Fruit fly (Drosophila melanogaster) whole organism, embryonic: Measurements from ENCODE around the gene CG4949.

Source experiments
- B-H1 ChIP-seq: fragments of 200-800 bp; sonication (Bioruptor generic); IDR thresholded peaks from 3 replicates; pipeline ENCODE4 v1.3.6; 2022; ENCODE audit warnings: missing biosample characterization, missing genetic modification characterization
- Blimp-1 ChIP-seq: fragments of 200-800 bp; sonication (Bioruptor generic); optimal IDR thresholded peaks from 3 replicates; lab custom pipeline; 2018; ENCODE audit warnings: missing biosample characterization, missing genetic modification characterization, mild to moderate bottlenecking, moderate library complexity, missing genetic modification reagents
- CG1024 ChIP-seq: fragments of 200-800 bp; sonication (Bioruptor generic); IDR thresholded peaks from 2 replicates; pipeline ENCODE4 v1.3.6; 2022; ENCODE audit warnings: missing biosample characterization, missing genetic modification characterization
- CG10267 ChIP-seq: fragments of 200-800 bp; sonication (Bioruptor generic); optimal IDR thresholded peaks from 2 replicates; lab custom pipeline; 2018; ENCODE audit warnings: missing biosample characterization, mild to moderate bottlenecking, missing genetic modification characterization, moderate library complexity
- CG11560 ChIP-seq: fragments of 200-800 bp; sonication (Bioruptor generic); IDR thresholded peaks from 3 replicates; pipeline ENCODE4 v1.3.6; 2022; ENCODE audit warnings: missing biosample characterization, missing genetic modification characterization
- CG15073 ChIP-seq: fragments of 200-800 bp; sonication (Bioruptor generic); optimal IDR thresholded peaks from 2 replicates; lab custom pipeline; 2016; ENCODE audit warnings: missing biosample characterization, missing genetic modification characterization
- CG17359 ChIP-seq: fragments of 200-800 bp; sonication (Bioruptor generic); optimal IDR thresholded peaks from 3 replicates; lab custom pipeline; 2018; ENCODE audit warnings: missing biosample characterization, mild to moderate bottlenecking, missing genetic modification characterization, moderate library complexity
- CG17361 ChIP-seq: fragments of 200-800 bp; sonication (Bioruptor generic); IDR thresholded peaks from 3 replicates; pipeline ENCODE4 v1.3.6; 2022; ENCODE audit warnings: missing biosample characterization, missing genetic modification characterization
- CG34224 ChIP-seq: fragments of 200-800 bp; sonication (Bioruptor generic); IDR thresholded peaks from 3 replicates; pipeline ENCODE4 v1.3.6; 2022; ENCODE audit warnings: missing biosample characterization, missing genetic modification characterization; ENCODE audit not compliant: partially characterized antibody
- CG3838 ChIP-seq: fragments of 200-800 bp; sonication (Bioruptor generic); optimal IDR thresholded peaks from 3 replicates; lab custom pipeline; 2016; ENCODE audit warnings: missing biosample characterization, missing genetic modification characterization
- CG7372 ChIP-seq: fragments of 200-800 bp; sonication (Bioruptor generic); IDR thresholded peaks from 2 replicates; pipeline ENCODE4 v1.3.6; 2022; ENCODE audit warnings: missing biosample characterization, missing genetic modification characterization
- CG8281 ChIP-seq: fragments of 200-800 bp; sonication (Bioruptor generic); optimal IDR thresholded peaks from 2 replicates; lab custom pipeline; 2018; ENCODE audit warnings: missing biosample characterization, mild to moderate bottlenecking, missing genetic modification characterization, moderate library complexity
- CG8290 ChIP-seq, 3 experiments: fragments of 200-800 bp; sonication (Bioruptor generic); optimal IDR thresholded peaks; 2 replicates each; lab custom pipeline; 2016 to 2019; ENCODE audit warnings: missing biosample characterization in 3 of 3, missing genetic modification characterization in 3 of 3, mild to moderate bottlenecking in 2 of 3, moderate library complexity in 1 of 3
- CG8765 ChIP-seq: fragments of 200-800 bp; sonication (Bioruptor generic); IDR thresholded peaks from 2 replicates; pipeline ENCODE4 v1.3.6; 2022; ENCODE audit warnings: missing biosample characterization, missing genetic modification characterization
- CG9437 ChIP-seq: fragments of 200-800 bp; sonication (Bioruptor generic); optimal IDR thresholded peaks from 2 replicates; lab custom pipeline; 2018; ENCODE audit warnings: missing biosample characterization, mild to moderate bottlenecking, missing genetic modification characterization
- Dip3 ChIP-seq: fragments of 200-800 bp; sonication (Bioruptor generic); optimal IDR thresholded peaks from 3 replicates; lab custom pipeline; 2016; ENCODE audit warnings: missing biosample characterization, missing genetic modification characterization
- Doc3 ChIP-seq: fragments of 200-800 bp; sonication (Bioruptor generic); IDR thresholded peaks from 3 replicates; pipeline ENCODE4 v1.3.6; 2022; ENCODE audit warnings: missing biosample characterization, missing genetic modification characterization; ENCODE audit not compliant: partially characterized antibody
- ERR ChIP-seq: fragments of 200-800 bp; sonication (Bioruptor generic); optimal IDR thresholded peaks from 2 replicates; lab custom pipeline; 2016; ENCODE audit warnings: missing biosample characterization, missing genetic modification characterization
- Ets65A ChIP-seq: fragments of 200-800 bp; sonication (Bioruptor generic); peaks from one replicate; lab custom pipeline; 2016; ENCODE audit warnings: missing biosample characterization, missing genetic modification characterization
- Fer3 ChIP-seq: fragments of 200-800 bp; sonication (Bioruptor generic); optimal IDR thresholded peaks from 2 replicates; lab custom pipeline; 2018; ENCODE audit warnings: missing biosample characterization, mild to moderate bottlenecking, missing genetic modification characterization, moderate library complexity
- HLHmδ ChIP-seq: fragments of 200-800 bp; sonication (Bioruptor generic); optimal IDR thresholded peaks from 2 replicates; lab custom pipeline; 2018; ENCODE audit warnings: missing biosample characterization, mild to moderate bottlenecking, missing genetic modification characterization, moderate library complexity
- Hmr ChIP-seq: fragments of 200-800 bp; sonication (Bioruptor generic); optimal IDR thresholded peaks from 3 replicates; lab custom pipeline; 2017; ENCODE audit warnings: mild to moderate bottlenecking, missing biosample characterization, missing genetic modification reagents, missing genetic modification characterization
- Kr ChIP-seq: fragments of 200-800 bp; sonication (Bioruptor generic); optimal IDR thresholded peaks from 2 replicates; lab custom pipeline; 2017; ENCODE audit warnings: missing biosample characterization, mild to moderate bottlenecking, missing genetic modification characterization
- Nf-YA ChIP-seq: fragments of 200-800 bp; sonication (Bioruptor generic); IDR thresholded peaks from 2 replicates; pipeline ENCODE4 v1.3.6; 2022; ENCODE audit warnings: missing biosample characterization, missing genetic modification characterization
- Stat92E ChIP-seq, 3 experiments: fragments of >200 bp in 2 of 3; fragments of 200-800 bp in 1 of 3; sonication (Bioruptor generic) in 1 of 3; optimal IDR thresholded peaks; 2 replicates each; lab custom pipeline; 2017 to 2019; ENCODE audit warnings: missing biosample characterization in 3 of 3, missing genetic modification characterization in 3 of 3, mild to moderate bottlenecking in 1 of 3, moderate library complexity in 1 of 3
- Trl ChIP-seq, 3 experiments: fragments of >200 bp in 2 of 3; fragments of 200-800 bp in 1 of 3; sonication (Bioruptor generic) in 1 of 3; optimal IDR thresholded peaks; 2 replicates in 1 of 3; 3 replicates in 2 of 3; lab custom pipeline; 2016 to 2017; ENCODE audit warnings: missing biosample characterization in 1 of 3, missing genetic modification characterization in 1 of 3
- Xbp1 ChIP-seq: fragments of 200-800 bp; sonication (Bioruptor generic); optimal IDR thresholded peaks from 3 replicates; lab custom pipeline; 2016; ENCODE audit warnings: missing biosample characterization, mild to moderate bottlenecking, missing genetic modification characterization
- Xrp1 ChIP-seq: fragments of 200-800 bp; sonication (Bioruptor generic); IDR thresholded peaks from 2 replicates; pipeline ENCODE4 v1.3.6; 2022; ENCODE audit warnings: missing biosample characterization, missing genetic modification characterization
- ap ChIP-seq: fragments of 200-800 bp; sonication (Bioruptor generic); IDR thresholded peaks from 2 replicates; pipeline ENCODE4 v1.3.6; 2022; ENCODE audit warnings: missing biosample characterization, missing genetic modification characterization
- btn ChIP-seq: fragments of 200-800 bp; sonication (Bioruptor generic); optimal IDR thresholded peaks from 2 replicates; lab custom pipeline; 2016; ENCODE audit warnings: missing biosample characterization, missing genetic modification characterization
- crc ChIP-seq: fragments of 200-800 bp; sonication (Bioruptor generic); optimal IDR thresholded peaks from 2 replicates; lab custom pipeline; 2016; ENCODE audit warnings: missing biosample characterization, missing genetic modification characterization
- da ChIP-seq: fragments of 200-800 bp; sonication (Bioruptor generic); optimal IDR thresholded peaks from 2 replicates; lab custom pipeline; 2016; ENCODE audit warnings: missing biosample characterization, missing genetic modification characterization
- dimm ChIP-seq: fragments of 200-800 bp; sonication (Bioruptor generic); IDR thresholded peaks from 2 replicates; pipeline ENCODE4 v1.3.6; 2022; ENCODE audit warnings: missing biosample characterization, missing genetic modification characterization
- fd102C ChIP-seq: fragments of 200-800 bp; sonication (Bioruptor generic); optimal IDR thresholded peaks from 2 replicates; lab custom pipeline; 2018; ENCODE audit warnings: missing biosample characterization, mild to moderate bottlenecking, missing genetic modification characterization, moderate library complexity
- gro ChIP-seq: fragments of 200-800 bp; sonication (Bioruptor generic); optimal IDR thresholded peaks from 2 replicates; lab custom pipeline; 2016; ENCODE audit warnings: missing biosample characterization, missing genetic modification characterization
- h ChIP-seq: fragments of >200 bp; optimal IDR thresholded peaks from 2 replicates; lab custom pipeline; 2017
- jing ChIP-seq: fragments of 200-800 bp; sonication (Bioruptor generic); optimal IDR thresholded peaks from 2 replicates; lab custom pipeline; 2018; ENCODE audit warnings: missing biosample characterization, mild to moderate bottlenecking, missing genetic modification characterization
- jumu ChIP-seq: fragments of 200-800 bp; sonication (Bioruptor generic); optimal IDR thresholded peaks from 3 replicates; lab custom pipeline; 2016; ENCODE audit warnings: missing biosample characterization, missing genetic modification characterization
- nmo ChIP-seq: fragments of 200-800 bp; sonication (Bioruptor generic); optimal IDR thresholded peaks from 2 replicates; lab custom pipeline; 2018; ENCODE audit warnings: missing biosample characterization, mild to moderate bottlenecking, missing genetic modification characterization, moderate library complexity
- nom ChIP-seq: fragments of 200-800 bp; sonication (Bioruptor generic); optimal IDR thresholded peaks from 2 replicates; lab custom pipeline; 2017; ENCODE audit warnings: missing biosample characterization, missing genetic modification characterization, mild to moderate bottlenecking, moderate library complexity, missing genetic modification reagents
- pan ChIP-seq, 4 experiments: fragments of >200 bp in 3 of 4; fragments of 200-800 bp in 1 of 4; sonication (Bioruptor generic) in 1 of 4; optimal IDR thresholded peaks in 3 of 4; IDR thresholded peaks in 1 of 4; 2 replicates each; pipeline versions ENCODE4 v1.3.6 to Lab custom; 2017 to 2022; ENCODE audit warnings: missing biosample characterization in 2 of 4, missing genetic modification characterization in 2 of 4, mixed read lengths in 1 of 4
- repo ChIP-seq: fragments of 200-800 bp; sonication (Bioruptor generic); optimal IDR thresholded peaks from 2 replicates; lab custom pipeline; 2016; ENCODE audit warnings: missing biosample characterization, missing genetic modification characterization
- salm ChIP-seq: fragments of 200-800 bp; sonication (Bioruptor generic); optimal IDR thresholded peaks from 2 replicates; lab custom pipeline; 2018; ENCODE audit warnings: missing biosample characterization, mild to moderate bottlenecking, missing genetic modification characterization
- sim ChIP-seq: fragments of 200-800 bp; sonication (Bioruptor generic); IDR thresholded peaks from 2 replicates; pipeline ENCODE4 v1.3.6; 2022; ENCODE audit warnings: missing biosample characterization, missing genetic modification characterization
- sna ChIP-seq: fragments of 200-800 bp; sonication (Bioruptor generic); IDR thresholded peaks from 2 replicates; pipeline ENCODE4 v1.3.6; 2022; ENCODE audit warnings: missing biosample characterization, missing genetic modification characterization; ENCODE audit not compliant: partially characterized antibody
- ssp ChIP-seq: fragments of 200-800 bp; sonication (Bioruptor generic); IDR thresholded peaks from 2 replicates; pipeline ENCODE4 v1.3.6; 2022; ENCODE audit warnings: missing biosample characterization, missing genetic modification characterization
- usp ChIP-seq: fragments of >200 bp; optimal IDR thresholded peaks from 2 replicates; lab custom pipeline; 2017; ENCODE audit warnings: missing biosample characterization, missing genetic modification characterization
- z ChIP-seq: fragments of 200-800 bp; sonication (Bioruptor generic); IDR thresholded peaks from 3 replicates; pipeline ENCODE4 v1.3.6; 2022; ENCODE audit warnings: missing biosample characterization, missing genetic modification characterization

The CG4949 gene

DNA sequence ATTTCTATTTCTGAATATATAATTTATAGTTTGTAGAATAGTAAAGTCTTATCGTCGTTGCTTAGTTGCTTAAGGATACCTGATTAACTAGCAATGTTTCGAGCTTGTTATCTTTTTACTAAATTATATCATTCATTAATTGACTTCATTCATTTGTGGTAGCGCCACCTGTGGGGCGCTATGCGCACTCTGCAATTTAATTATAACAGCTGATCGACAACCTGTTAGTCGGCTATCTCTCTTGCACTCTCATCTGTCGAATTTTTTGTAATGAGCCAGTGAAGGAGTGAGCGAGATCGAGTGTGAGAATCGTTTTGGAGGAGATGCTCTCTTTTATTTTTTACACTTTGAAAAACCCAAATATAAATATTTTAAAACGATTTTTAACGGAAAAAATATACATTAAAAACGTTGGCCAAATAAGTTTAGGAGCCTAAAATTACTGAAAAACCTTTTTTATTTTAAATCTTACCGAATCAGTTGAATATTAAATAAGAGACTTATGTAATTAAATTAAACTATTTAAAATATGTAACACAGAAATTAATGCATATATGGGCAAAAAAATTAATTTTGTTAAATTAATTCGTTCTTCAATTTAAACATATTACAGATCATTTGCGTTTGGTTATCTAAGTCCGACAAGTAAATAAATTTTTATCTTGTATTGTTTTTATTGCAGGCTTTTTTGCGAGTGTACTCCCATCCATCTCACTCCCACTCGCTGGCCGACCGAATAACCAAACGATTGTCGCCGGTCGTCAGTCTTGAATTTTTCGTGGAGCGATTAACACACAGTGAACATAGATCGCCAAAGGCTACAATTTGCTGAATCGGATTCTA lies 12.6 kb downstream of the CG4949 start, which contains the start of the genes CG16700 and CG4991 (continued):
- TF ChIP-seq CG10267 (tag; lab: Kevin White, UChicago) (peak; percentile 79), B-H1 (GFP tag; lab: Robert Waterston, UW) (peak; percentile 47; the same call in 2 of the 3 replicates), da (GFP tag; lab: Kevin White, UChicago) (no peak), sna (GFP tag; lab: Robert Waterston, UW) (no peak), nom (GFP tag; lab: Kevin White, UChicago) (no peak), salm (tag; lab: Kevin White, UChicago) (peak; percentile 46), CG3838 (GFP tag; lab: Kevin White, UChicago) (no peak), pan (optimal IDR thresholded peaks at IDR 0.05; lab: Kevin White, UChicago) (no peak), pan (GFP tag; optimal IDR thresholded peaks at IDR 0.05 in 1 of 2, IDR thresholded peaks at IDR 0.05 in 1 of 2) (peak in 1 of 2 experiments; percentile 70), Hmr (GFP tag; lab: Kevin White, UChicago) (peak; percentile 86), Xrp1 (peak; percentile 77), jing (GFP tag; lab: Kevin White, UChicago) (no peak), gro (GFP tag; lab: Kevin White, UChicago) (no peak), ap (GFP tag; lab: Robert Waterston, UW) (no peak), CG17359 (tag; lab: Kevin White, UChicago) (peak; percentile 70), dimm (GFP tag; lab: Robert Waterston, UW) (no peak), Doc3 (no peak), jumu (GFP tag; lab: Kevin White, UChicago) (no peak), nmo (peak; percentile 93), ssp (GFP tag; lab: Robert Waterston, UW) (peak; percentile 59; the same call in 1 of the 2 replicates), Nf-YA (GFP tag; lab: Robert Waterston, UW) (no peak), CG8765 (peak; percentile 67), Fer3 (tag; lab: Kevin White, UChicago) (peak; percentile 71), CG34224 (GFP tag; lab: Robert Waterston, UW) (no peak), CG1024 (GFP tag; lab: Robert Waterston, UW) (no peak), z (GFP tag; lab: Robert Waterston, UW) (no peak), CG15073 (GFP tag; lab: Kevin White, UChicago) (no peak), Kr (GFP tag; lab: Kevin White, UChicago) (no peak), HLHmδ (GFP tag; lab: Kevin White, UChicago) (no peak), crc (GFP tag; lab: Kevin White, UChicago) (no peak), Xbp1 (GFP tag; lab: Kevin White, UChicago) (peak; percentile 69), ERR (GFP tag; lab: Kevin White, UChicago) (no peak), fd102C (no peak), CG7372 (GFP tag; lab: Robert Waterston, UW) (peak; percentile 67), CG8281 (tag; lab: Kevin White, UChicago) (peak; percentile 43), repo (GFP tag; lab: Kevin White, UChicago) (no peak), Ets65A (GFP tag; lab: Kevin White, UChicago) (no peak), Dip3 (GFP tag; lab: Kevin White, UChicago) (no peak), btn (no peak), h (lab: Kevin White, UChicago) (no peak), usp (GFP tag; lab: Kevin White, UChicago) (no peak), CG9437 (GFP tag; lab: Kevin White, UChicago) (peak; percentile 87), Trl (optimal IDR thresholded peaks at IDR 0.05; lab: Kevin White, UChicago) (peak; percentile 35 to 38), Trl (GFP tag; optimal IDR thresholded peaks at IDR 0.05; lab: Kevin White, UChicago) (no peak), CG8290 (GFP tag; optimal IDR thresholded peaks at IDR 0.05; lab: Kevin White, UChicago) (peak; percentile 24), CG8290 (tag; optimal IDR thresholded peaks at IDR 0.05; lab: Kevin White, UChicago) (peak in 1 of 2 experiments; percentile 38), CG17361 (peak; percentile 96), CG11560 (tag; lab: Robert Waterston, UW) (0 out of 3 replicates have a peak, but pooled peaks have one; percentile 44), Blimp-1 (GFP tag; lab: Kevin White, UChicago) (peak; percentile 75), Stat92E (GFP tag; optimal IDR thresholded peaks at IDR 0.05; lab: Kevin White, UChicago) (peak in 1 of 3 experiments; percentile 57), sim (0 out of 2 replicates have a peak, but pooled peaks have one; percentile 6)
